Worm (Caenorhabditis elegans) whole organism, late embryonic: ENCODE data around the gene col-129.

Experiments used
- C08G9.2 ChIP-seq: sonication (generic microtip); optimal IDR thresholded peaks from 2 replicates; lab custom pipeline; 2016; ENCODE audit warnings: mild to moderate bottlenecking, missing genetic modification characterization, moderate library complexity, missing compliant biosample characterization
- C38D4.7 ChIP-seq: fragments of 200-800 bp; sonication (Bioruptor generic); optimal IDR thresholded peaks from 2 replicates; lab custom pipeline; 2018; ENCODE audit warnings: mild to moderate bottlenecking, missing genetic modification characterization, moderate library complexity, missing compliant biosample characterization
- F13H6.1 ChIP-seq: sonication (generic microtip); optimal IDR thresholded peaks from 2 replicates; lab custom pipeline; 2016; ENCODE audit warnings: missing genetic modification characterization, missing compliant biosample characterization
- K02D7.2 ChIP-seq: sonication (generic microtip); optimal IDR thresholded peaks from 2 replicates; lab custom pipeline; 2017; ENCODE audit warnings: mild to moderate bottlenecking, missing genetic modification characterization, missing compliant biosample characterization
- K09A11.1 ChIP-seq: sonication (generic microtip); optimal IDR thresholded peaks from 2 replicates; lab custom pipeline; 2017; ENCODE audit warnings: antibody characterized with exemption, mild to moderate bottlenecking, missing genetic modification characterization, missing compliant biosample characterization; ENCODE audit not compliant: insufficient read depth
- T23F11.4 ChIP-seq: fragments of 200-800 bp; sonication (Bioruptor generic); optimal IDR thresholded peaks from 2 replicates; lab custom pipeline; 2018; ENCODE audit warnings: mild to moderate bottlenecking, missing genetic modification characterization, missing compliant biosample characterization
- Y22D7AL.16 ChIP-seq: sonication (generic microtip); optimal IDR thresholded peaks from 2 replicates; lab custom pipeline; 2016; ENCODE audit warnings: missing genetic modification characterization, missing compliant biosample characterization
- ama-1 ChIP-seq: fragments of 150-350 bp; optimal IDR thresholded peaks from 2 replicates; lab custom pipeline; 2014
- ceh-18 ChIP-seq: sonication (generic microtip); optimal IDR thresholded peaks from 2 replicates; lab custom pipeline; 2016; ENCODE audit warnings: missing genetic modification characterization, missing compliant biosample characterization
- ceh-19 ChIP-seq: fragments of 200-800 bp; sonication (Bioruptor generic); optimal IDR thresholded peaks from 2 replicates; lab custom pipeline; 2018; ENCODE audit warnings: mild to moderate bottlenecking, missing genetic modification characterization, missing compliant biosample characterization
- ceh-2 ChIP-seq: sonication (generic microtip); optimal IDR thresholded peaks from 2 replicates; lab custom pipeline; 2016; ENCODE audit warnings: missing genotype, missing genetic modification characterization, missing compliant biosample characterization
- ceh-24 ChIP-seq: sonication (generic microtip); optimal IDR thresholded peaks from 2 replicates; lab custom pipeline; 2016; ENCODE audit warnings: mild to moderate bottlenecking, missing genetic modification characterization, missing compliant biosample characterization
- ceh-30 ChIP-seq: fragments of 150-350 bp; optimal IDR thresholded peaks from 2 replicates; lab custom pipeline; 2014; ENCODE audit warnings: missing biosample characterization, missing genetic modification characterization
- ceh-31 ChIP-seq: sonication (generic microtip); optimal IDR thresholded peaks from 2 replicates; lab custom pipeline; 2016; ENCODE audit warnings: missing genetic modification characterization, missing compliant biosample characterization
- ceh-34 ChIP-seq: sonication (generic microtip); optimal IDR thresholded peaks from 2 replicates; lab custom pipeline; 2016; ENCODE audit warnings: mild to moderate bottlenecking, missing genetic modification characterization, missing compliant biosample characterization
- ceh-45 ChIP-seq: fragments of 200-800 bp; sonication (Bioruptor generic); IDR thresholded peaks from 2 replicates; pipeline ENCODE4 v1.3.6; 2022; ENCODE audit warnings: missing genetic modification reagents, missing genetic modification characterization, missing compliant biosample characterization
- ceh-48 ChIP-seq: sonication (generic microtip); optimal IDR thresholded peaks from 2 replicates; lab custom pipeline; 2016; ENCODE audit warnings: missing genetic modification characterization, inconsistent platforms, missing compliant biosample characterization
- ceh-6 ChIP-seq: fragments of 200-800 bp; sonication (Bioruptor generic); optimal IDR thresholded peaks from 2 replicates; lab custom pipeline; 2018; ENCODE audit warnings: mild to moderate bottlenecking, missing genetic modification characterization, missing compliant biosample characterization
- che-1 ChIP-seq: sonication (generic microtip); optimal IDR thresholded peaks from 2 replicates; lab custom pipeline; 2016; ENCODE audit warnings: mild to moderate bottlenecking, missing genetic modification characterization, missing compliant biosample characterization
- dmd-4 ChIP-seq: sonication (generic microtip); optimal IDR thresholded peaks from 2 replicates; lab custom pipeline; 2016; ENCODE audit warnings: borderline replicate concordance, missing genetic modification characterization, missing compliant biosample characterization
- dve-1 ChIP-seq: sonication (generic microtip); optimal IDR thresholded peaks from 2 replicates; lab custom pipeline; 2017; ENCODE audit warnings: antibody characterized with exemption, mild to moderate bottlenecking, missing genetic modification characterization, missing compliant biosample characterization
- elt-2 ChIP-seq: sonication (generic microtip); optimal IDR thresholded peaks from 2 replicates; lab custom pipeline; 2016; ENCODE audit warnings: missing genetic modification reagents, missing genetic modification characterization, missing compliant biosample characterization
- elt-4 ChIP-seq: sonication (generic microtip); optimal IDR thresholded peaks from 2 replicates; lab custom pipeline; 2016; ENCODE audit warnings: missing genetic modification characterization, missing compliant biosample characterization
- ets-4 ChIP-seq: sonication (generic microtip); optimal IDR thresholded peaks from 2 replicates; lab custom pipeline; 2016; ENCODE audit warnings: missing genetic modification characterization, missing compliant biosample characterization
- eyg-1 ChIP-seq: sonication (generic microtip); optimal IDR thresholded peaks from 2 replicates; lab custom pipeline; 2016; ENCODE audit warnings: missing genotype, missing genetic modification characterization, missing compliant biosample characterization
- hlh-13 ChIP-seq: fragments of 200-800 bp; sonication (Bioruptor generic); optimal IDR thresholded peaks from 2 replicates; lab custom pipeline; 2018; ENCODE audit warnings: mild to moderate bottlenecking, missing genetic modification characterization, missing compliant biosample characterization
- hlh-30 ChIP-seq: sonication (generic microtip); optimal IDR thresholded peaks from 2 replicates; lab custom pipeline; 2017; ENCODE audit warnings: antibody characterized with exemption, missing genetic modification characterization, missing compliant biosample characterization; ENCODE audit not compliant: insufficient read depth
- hlh-8 ChIP-seq: sonication (generic microtip); optimal IDR thresholded peaks from 2 replicates; lab custom pipeline; 2016; ENCODE audit warnings: missing genotype, missing genetic modification characterization, missing compliant biosample characterization
- madf-2 ChIP-seq: sonication (generic microtip); optimal IDR thresholded peaks from 2 replicates; lab custom pipeline; 2017; ENCODE audit warnings: missing genetic modification characterization, missing compliant biosample characterization
- mec-3 ChIP-seq: sonication (generic microtip); optimal IDR thresholded peaks from 2 replicates; lab custom pipeline; 2016; ENCODE audit warnings: borderline replicate concordance, missing genetic modification characterization, missing compliant biosample characterization
- nfya-1 ChIP-seq: sonication (generic microtip); optimal IDR thresholded peaks from 2 replicates; lab custom pipeline; 2017; ENCODE audit warnings: missing genetic modification characterization, mild to moderate bottlenecking, missing compliant biosample characterization, antibody characterized with exemption, moderate library complexity
- nhr-11 ChIP-seq: fragments of 150-350 bp; optimal IDR thresholded peaks from 2 replicates; lab custom pipeline; 2014; ENCODE audit warnings: missing biosample characterization, missing genetic modification characterization
- nhr-232 ChIP-seq: sonication (generic microtip); optimal IDR thresholded peaks from 2 replicates; lab custom pipeline; 2016; ENCODE audit warnings: missing genetic modification characterization, missing compliant biosample characterization
- npax-4 ChIP-seq: sonication (generic microtip); optimal IDR thresholded peaks from 2 replicates; lab custom pipeline; 2016; ENCODE audit warnings: missing genetic modification characterization, missing compliant biosample characterization
- odd-2 ChIP-seq: sonication (generic microtip); optimal IDR thresholded peaks from 2 replicates; lab custom pipeline; 2017; ENCODE audit warnings: antibody characterized with exemption, mild to moderate bottlenecking, missing genetic modification characterization, missing compliant biosample characterization
- pag-3 ChIP-seq: sonication (generic microtip); optimal IDR thresholded peaks from 2 replicates; lab custom pipeline; 2016; ENCODE audit warnings: missing compliant biosample characterization, missing genetic modification characterization, borderline replicate concordance
- pat-9 ChIP-seq: fragments of 200-800 bp; sonication (Bioruptor generic); optimal IDR thresholded peaks from 2 replicates; lab custom pipeline; 2018; ENCODE audit warnings: mild to moderate bottlenecking, missing genetic modification characterization, moderate library complexity, missing compliant biosample characterization
- pha-2 ChIP-seq: sonication (generic microtip); optimal IDR thresholded peaks from 2 replicates; lab custom pipeline; 2017; ENCODE audit warnings: mild to moderate bottlenecking, missing genetic modification characterization, missing compliant biosample characterization
- pha-4 ChIP-seq: fragments of 150-350 bp; optimal IDR thresholded peaks from 2 replicates; lab custom pipeline; 2018; ENCODE audit warnings: missing biosample characterization, missing genetic modification reagents, missing genetic modification characterization
- pqm-1 ChIP-seq: sonication (generic microtip); optimal IDR thresholded peaks from 2 replicates; lab custom pipeline; 2016; ENCODE audit warnings: missing genetic modification characterization, missing compliant biosample characterization
- pros-1 ChIP-seq: fragments of 150-350 bp; optimal IDR thresholded peaks from 2 replicates; lab custom pipeline; 2014; ENCODE audit warnings: missing biosample characterization, missing genetic modification reagents, missing genetic modification characterization
- ref-2 ChIP-seq: sonication (generic microtip); optimal IDR thresholded peaks from 2 replicates; lab custom pipeline; 2016; ENCODE audit warnings: missing genetic modification characterization, missing compliant biosample characterization
- sox-4 ChIP-seq: sonication (generic microtip); optimal IDR thresholded peaks from 2 replicates; lab custom pipeline; 2017; ENCODE audit warnings: mild to moderate bottlenecking, missing genetic modification characterization, inconsistent platforms, missing compliant biosample characterization
- syd-9 ChIP-seq: sonication (generic microtip); optimal IDR thresholded peaks from 2 replicates; lab custom pipeline; 2016; ENCODE audit warnings: mild to moderate bottlenecking, missing genetic modification characterization, moderate library complexity, missing compliant biosample characterization
- tbx-2 ChIP-seq: sonication (generic microtip); optimal IDR thresholded peaks from 2 replicates; lab custom pipeline; 2016; ENCODE audit warnings: missing genetic modification characterization, missing compliant biosample characterization
- unc-42 ChIP-seq: sonication (generic microtip); optimal IDR thresholded peaks from 2 replicates; lab custom pipeline; 2016; ENCODE audit warnings: missing genotype, missing genetic modification characterization, missing compliant biosample characterization
- zip-5 ChIP-seq: sonication (generic microtip); optimal IDR thresholded peaks from 2 replicates; lab custom pipeline; 2016; ENCODE audit warnings: missing genetic modification characterization, missing compliant biosample characterization
- ztf-16 ChIP-seq: sonication (generic microtip); optimal IDR thresholded peaks from 2 replicates; lab custom pipeline; 2017; ENCODE audit warnings: missing genetic modification characterization, missing compliant biosample characterization

The col-129 gene

ce11 chrIV:12089551-12089950 lies 20.7 kb downstream of the col-129 start, which contains the start of gene F11A10.6:
F11A10.6 (minus strand) TSS chrIV:12089651.
- TF ChIP-seq pros-1 (tag; lab: Kevin White, UChicago) (no peak), elt-2 (tag; lab: Kevin White, UChicago) (no peak), nhr-11 (tag; lab: Kevin White, UChicago) (no peak), C08G9.2 (tag; lab: Kevin White, UChicago) (no peak), hlh-13 (GFP tag; lab: Kevin White, UChicago) (no peak), ceh-19 (no peak)

ce11 chrIV:12088898-12089297 lies 21.3 kb downstream of the col-129 start:
- TF ChIP-seq ceh-31 (peak; percentile 35), odd-2 (tag; lab: Kevin White, UChicago) (no peak), nfya-1 (peak; percentile 52), ceh-48 (no peak), hlh-8 (tag; lab: Kevin White, UChicago) (no peak), ama-1 (lab: Kevin White, UChicago) (peak; percentile 73), ceh-2 (tag; lab: Kevin White, UChicago) (no peak)

ce11 chrIV:12086498-12086897 lies 23.7 kb downstream of the col-129 start:
- TF ChIP-seq dve-1 (no peak), ceh-45 (GFP tag; lab: Robert Waterston, UW) (no peak), pros-1 (tag; lab: Kevin White, UChicago) (no peak), ceh-6 (GFP tag; lab: Kevin White, UChicago) (peak; percentile 54), Y22D7AL.16 (tag; lab: Kevin White, UChicago) (peak; percentile 7), madf-2 (tag; lab: Kevin White, UChicago) (peak; percentile 55), ceh-34 (tag; lab: Kevin White, UChicago) (peak; percentile 38), che-1 (peak; percentile 49), pat-9 (tag; lab: Kevin White, UChicago) (peak; percentile 76), eyg-1 (no peak), ztf-16 (tag; lab: Kevin White, UChicago) (peak; percentile 63), K09A11.1 (tag; lab: Kevin White, UChicago) (peak; percentile 12), ceh-48 (peak; percentile 36), nhr-11 (tag; lab: Kevin White, UChicago) (no peak), syd-9 (peak; percentile 30), hlh-13 (GFP tag; lab: Kevin White, UChicago) (peak; percentile 62), npax-4 (tag; lab: Kevin White, UChicago) (peak; percentile 32), nhr-232 (peak; percentile 54), dmd-4 (tag; lab: Kevin White, UChicago) (peak; percentile 15), pha-4 (tag; lab: Kevin White, UChicago) (no peak), ets-4 (tag; lab: Kevin White, UChicago) (no peak), mec-3 (tag; lab: Kevin White, UChicago) (peak; percentile 4), ceh-24 (tag; lab: Kevin White, UChicago) (peak; percentile 22), ref-2 (tag; lab: Kevin White, UChicago) (peak; percentile 48), F13H6.1 (no peak), hlh-30 (peak; percentile 68), tbx-2 (tag; lab: Kevin White, UChicago) (peak; percentile 61), sox-4 (peak; percentile 45), ceh-30 (no peak), ceh-18 (peak; percentile 19), pha-2 (tag; lab: Kevin White, UChicago) (peak; percentile 60), C38D4.7 (no peak), unc-42 (tag; lab: Kevin White, UChicago) (no peak), K02D7.2 (tag; lab: Kevin White, UChicago) (peak; percentile 51), elt-2 (tag; lab: Kevin White, UChicago) (peak; percentile 69), pag-3 (tag; lab: Kevin White, UChicago) (no peak), zip-5 (tag; lab: Kevin White, UChicago) (peak; percentile 71), elt-4 (tag; lab: Kevin White, UChicago) (no peak), T23F11.4 (GFP tag; lab: Kevin White, UChicago) (peak; percentile 66), nfya-1 (peak; percentile 45), hlh-8 (tag; lab: Kevin White, UChicago) (no peak), pqm-1 (tag; lab: Kevin White, UChicago) (no peak), ama-1 (lab: Kevin White, UChicago) (no peak)
